Worm (Caenorhabditis elegans) whole organism, L1 larva: ENCODE results near the gene unc-2.

Experiments
- Y116A8C.19 ChIP-seq: sonication (generic microtip); optimal IDR thresholded peaks from 2 replicates; lab custom pipeline; 2016; ENCODE audit warnings: missing compliant biosample characterization, missing genetic modification characterization, borderline replicate concordance
- blmp-1 ChIP-seq: fragments of 150-350 bp; optimal IDR thresholded peaks from 2 replicates; lab custom pipeline; 2014; ENCODE audit warnings: missing biosample characterization, missing genetic modification characterization
- ceh-63 ChIP-seq: fragments of 200-800 bp; sonication (Bioruptor generic); optimal IDR thresholded peaks from 2 replicates; lab custom pipeline; 2018; ENCODE audit warnings: mild to moderate bottlenecking, missing genetic modification characterization, missing compliant biosample characterization
- ceh-8 ChIP-seq: fragments of 200-800 bp; sonication (Bioruptor generic); optimal IDR thresholded peaks from 2 replicates; lab custom pipeline; 2018; ENCODE audit warnings: mild to moderate bottlenecking, missing genetic modification characterization, moderate library complexity, missing compliant biosample characterization
- ceh-90 ChIP-seq: sonication (generic microtip); optimal IDR thresholded peaks from 2 replicates; lab custom pipeline; 2016; ENCODE audit warnings: missing genetic modification characterization, missing compliant biosample characterization
- dpl-1 ChIP-seq, 3 experiments: fragments of 150-350 bp in 2 of 3; sonication (generic microtip) in 1 of 3; optimal IDR thresholded peaks; 2 replicates each; lab custom pipeline; 2014 to 2017; ENCODE audit warnings: missing biosample characterization in 3 of 3, missing genetic modification characterization in 3 of 3, missing genetic modification reagents in 3 of 3
- dsc-1 ChIP-seq: sonication (generic microtip); optimal IDR thresholded peaks from 2 replicates; lab custom pipeline; 2016; ENCODE audit warnings: mild to moderate bottlenecking, missing genetic modification characterization, missing compliant biosample characterization
- efl-1 ChIP-seq, 4 experiments: fragments of 150-350 bp; optimal IDR thresholded peaks in 3 of 4; peaks in 1 of 4; 1 replicate in 1 of 4; 2 replicates in 3 of 4; lab custom pipeline; 2014; ENCODE audit warnings: missing biosample characterization in 2 of 4, missing genetic modification characterization in 2 of 4, missing genetic modification reagents in 2 of 4
- efl-3 ChIP-seq: fragments of 200-800 bp; sonication (Bioruptor generic); optimal IDR thresholded peaks from 2 replicates; lab custom pipeline; 2018; ENCODE audit warnings: mild to moderate bottlenecking, missing genetic modification characterization, missing compliant biosample characterization
- egl-13 ChIP-seq: sonication (generic microtip); optimal IDR thresholded peaks from 2 replicates; lab custom pipeline; 2016; ENCODE audit warnings: missing genotype, missing genetic modification reagents, missing genetic modification characterization, missing compliant biosample characterization
- elt-3 ChIP-seq, 6 experiments: fragments of 150-350 bp in 1 of 6; sonication (generic microtip); optimal IDR thresholded peaks; 2 replicates each; lab custom pipeline; 2017 to 2018; ENCODE audit warnings: missing biosample characterization in 6 of 6, missing genetic modification characterization in 6 of 6, inconsistent platforms in 1 of 6
- fkh-10 ChIP-seq: sonication (generic microtip); optimal IDR thresholded peaks from 2 replicates; lab custom pipeline; 2017; ENCODE audit warnings: missing biosample characterization, missing genetic modification reagents, missing genetic modification characterization
- fkh-4 ChIP-seq: sonication (generic microtip); optimal IDR thresholded peaks from 2 replicates; lab custom pipeline; 2016; ENCODE audit warnings: missing compliant biosample characterization, missing genetic modification characterization, borderline replicate concordance
- fkh-8 ChIP-seq: sonication (generic microtip); optimal IDR thresholded peaks from 2 replicates; lab custom pipeline; 2016; ENCODE audit warnings: mild to moderate bottlenecking, missing genetic modification characterization, missing compliant biosample characterization
- irx-1 ChIP-seq: sonication (generic microtip); optimal IDR thresholded peaks from 2 replicates; lab custom pipeline; 2016; ENCODE audit warnings: missing genetic modification characterization, missing compliant biosample characterization
- jun-1 ChIP-seq: fragments of 150-350 bp; optimal IDR thresholded peaks from 2 replicates; lab custom pipeline; 2014; ENCODE audit warnings: missing biosample characterization, missing genetic modification reagents, missing genetic modification characterization
- lin-13 ChIP-seq: fragments of 150-350 bp; optimal IDR thresholded peaks from 2 replicates; lab custom pipeline; 2014; ENCODE audit warnings: missing biosample characterization, missing genetic modification reagents, missing genetic modification characterization
- lin-14 ChIP-seq: fragments of 200-800 bp; sonication (Bioruptor generic); optimal IDR thresholded peaks from 2 replicates; lab custom pipeline; 2018; ENCODE audit warnings: mild to moderate bottlenecking, missing genetic modification characterization, moderate library complexity, missing compliant biosample characterization
- lin-39 ChIP-seq: fragments of 150-350 bp; optimal IDR thresholded peaks from 2 replicates; lab custom pipeline; 2014; ENCODE audit warnings: missing biosample characterization, missing genetic modification reagents, missing genetic modification characterization
- mef-2 ChIP-seq: fragments of 150-350 bp; optimal IDR thresholded peaks from 2 replicates; lab custom pipeline; 2014; ENCODE audit warnings: missing biosample characterization, missing genetic modification characterization
- mep-1 ChIP-seq: fragments of 150-350 bp; optimal IDR thresholded peaks from 2 replicates; lab custom pipeline; 2014; ENCODE audit warnings: missing biosample characterization, missing genetic modification characterization
- nhr-20 ChIP-seq: sonication (generic microtip); optimal IDR thresholded peaks from 2 replicates; lab custom pipeline; 2016; ENCODE audit warnings: mild to moderate bottlenecking, missing genetic modification characterization, missing compliant biosample characterization
- nhr-237 ChIP-seq: fragments of 150-350 bp; optimal IDR thresholded peaks from 2 replicates; lab custom pipeline; 2014; ENCODE audit warnings: missing biosample characterization, missing genetic modification characterization
- nhr-71 ChIP-seq: sonication (generic microtip); optimal IDR thresholded peaks from 2 replicates; lab custom pipeline; 2016; ENCODE audit warnings: mild to moderate bottlenecking, missing genetic modification characterization, moderate library complexity, missing compliant biosample characterization
- nhr-84 ChIP-seq: sonication (generic microtip); optimal IDR thresholded peaks from 2 replicates; lab custom pipeline; 2017; ENCODE audit warnings: missing biosample characterization, missing genetic modification characterization
- nhr-85 ChIP-seq: sonication (generic microtip); peaks from one replicate; lab custom pipeline; 2016; ENCODE audit warnings: missing genetic modification characterization, inconsistent platforms, missing compliant biosample characterization
- nhr-90 ChIP-seq: sonication (generic microtip); optimal IDR thresholded peaks from 2 replicates; lab custom pipeline; 2016; ENCODE audit warnings: mild to moderate bottlenecking, missing genetic modification characterization, missing compliant biosample characterization; ENCODE audit not compliant: poor library complexity
- rnt-1 ChIP-seq: sonication (generic microtip); optimal IDR thresholded peaks from 2 replicates; lab custom pipeline; 2016; ENCODE audit warnings: mild to moderate bottlenecking, missing genetic modification characterization, moderate library complexity, missing compliant biosample characterization
- snu-23 ChIP-seq: sonication (generic microtip); optimal IDR thresholded peaks from 2 replicates; lab custom pipeline; 2016; ENCODE audit warnings: missing genetic modification characterization, missing compliant biosample characterization
- sptf-1 ChIP-seq: fragments of 150-350 bp; optimal IDR thresholded peaks from 2 replicates; lab custom pipeline; 2014; ENCODE audit warnings: missing biosample characterization, missing genetic modification characterization
- sup-37 ChIP-seq: fragments of 200-800 bp; sonication (Bioruptor generic); optimal IDR thresholded peaks from 2 replicates; lab custom pipeline; 2018; ENCODE audit warnings: mild to moderate bottlenecking, missing genetic modification characterization, missing compliant biosample characterization
- swsn-7 ChIP-seq: sonication (generic microtip); optimal IDR thresholded peaks from 2 replicates; lab custom pipeline; 2016; ENCODE audit warnings: missing genetic modification characterization, missing compliant biosample characterization
- tbx-2 ChIP-seq: sonication (generic microtip); optimal IDR thresholded peaks from 2 replicates; lab custom pipeline; 2016; ENCODE audit warnings: missing genetic modification characterization, missing compliant biosample characterization
- tlp-1 ChIP-seq: fragments of 150-350 bp; optimal IDR thresholded peaks from 2 replicates; lab custom pipeline; 2014; ENCODE audit warnings: missing biosample characterization, missing genetic modification characterization

unc-2 gene

ce11 chrX:2727681-2728080, 35.6 kb downstream of the unc-2 start:
- TF ChIP-seq dpl-1 (GFP tag; optimal IDR thresholded peaks at IDR 0.05; lab: Kevin White, UChicago) (no peak), fkh-10 (GFP tag; lab: Kevin White, UChicago) (peak; percentile 86), mef-2 (tag; lab: Kevin White, UChicago) (no peak), efl-1 (optimal IDR thresholded peaks at IDR 0.05; lab: Kevin White, UChicago) (no peak), efl-1 (GFP tag; optimal IDR thresholded peaks at IDR 0.05 in 1 of 2; lab: Kevin White, UChicago) (no peak), lin-14 (GFP tag; lab: Kevin White, UChicago) (peak; percentile 57), ceh-90 (tag; lab: Kevin White, UChicago) (no peak), efl-3 (GFP tag; lab: Kevin White, UChicago) (no peak), tlp-1 (tag; lab: Kevin White, UChicago) (no peak), swsn-7 (tag; lab: Kevin White, UChicago) (no peak)

ce11 chrX:2712984-2713383, 50.3 kb downstream of the unc-2 start:
- TF ChIP-seq nhr-84 (no peak), efl-1 (optimal IDR thresholded peaks at IDR 0.05; lab: Kevin White, UChicago) (no peak), efl-1 (GFP tag; optimal IDR thresholded peaks at IDR 0.05 in 1 of 2; lab: Kevin White, UChicago) (peak in 1 of 2 experiments; percentile 88), Y116A8C.19 (tag; lab: Kevin White, UChicago) (no peak), mep-1 (tag; lab: Kevin White, UChicago) (no peak), nhr-237 (tag; lab: Kevin White, UChicago) (no peak), ceh-63 (no peak), rnt-1 (tag; lab: Kevin White, UChicago) (no peak), elt-3 (tag; optimal IDR thresholded peaks at IDR 0.05; lab: Kevin White, UChicago) (no peak), lin-13 (GFP tag; lab: Kevin White, UChicago) (no peak), dsc-1 (tag; lab: Kevin White, UChicago) (no peak), sptf-1 (tag; lab: Kevin White, UChicago) (no peak), sup-37 (GFP tag; lab: Kevin White, UChicago) (no peak), jun-1 (tag; lab: Kevin White, UChicago) (no peak), ceh-90 (tag; lab: Kevin White, UChicago) (no peak), egl-13 (tag; lab: Kevin White, UChicago) (no peak), nhr-85 (tag; lab: Kevin White, UChicago) (peak; percentile 67), fkh-8 (tag; lab: Kevin White, UChicago) (no peak), lin-14 (GFP tag; lab: Kevin White, UChicago) (peak; percentile 12), blmp-1 (tag; lab: Kevin White, UChicago) (peak; percentile 67)

ce11 chrX:2709183-2709582, 54.1 kb downstream of the unc-2 start:
- peak; percentile 55 for TF ChIP-seq lin-39 (tag; lab: Kevin White, UChicago)
- no peak for TF ChIP-seq tbx-2 (tag; lab: Kevin White, UChicago)
- peak; percentile 91 for TF ChIP-seq nhr-85 (tag; lab: Kevin White, UChicago)
- TF ChIP-seq irx-1: peak; percentile 18
- TF ChIP-seq nhr-71 (tag; lab: Kevin White, UChicago): peak; percentile 20
- TF ChIP-seq nhr-90 (tag; lab: Kevin White, UChicago): peak; percentile 17
- peak; percentile 4 for TF ChIP-seq mep-1 (tag; lab: Kevin White, UChicago)
- TF ChIP-seq sptf-1 (tag; lab: Kevin White, UChicago): no peak
- peak; percentile 40 for TF ChIP-seq lin-14 (GFP tag; lab: Kevin White, UChicago)
- TF ChIP-seq mef-2 (tag; lab: Kevin White, UChicago): no peak
- no peak for TF ChIP-seq ceh-8 (GFP tag; lab: Kevin White, UChicago)
- no peak for TF ChIP-seq fkh-4 (tag; lab: Kevin White, UChicago)
- peak; percentile 26 for TF ChIP-seq nhr-20 (tag; lab: Kevin White, UChicago)
- peak; percentile 16 for TF ChIP-seq efl-3 (GFP tag; lab: Kevin White, UChicago)
- peak; percentile 12 for TF ChIP-seq snu-23 (GFP tag; lab: Kevin White, UChicago)
